Fruit fly (Drosophila melanogaster) whole organism, adult: ENCODE measurements around the gene CG3841.

Experiments
- CG14711 ChIP-seq: fragments of 200-800 bp; sonication (Bioruptor generic); optimal IDR thresholded peaks from 2 replicates; lab custom pipeline; 2018; ENCODE audit warnings: missing biosample characterization, mild to moderate bottlenecking, missing genetic modification characterization, moderate library complexity
- CG5204 ChIP-seq: fragments of 200-800 bp; sonication (Bioruptor generic); optimal IDR thresholded peaks from 2 replicates; lab custom pipeline; 2016; ENCODE audit warnings: missing biosample characterization, missing genetic modification characterization
- CG7045 ChIP-seq: fragments of 200-800 bp; sonication (Bioruptor generic); optimal IDR thresholded peaks from 2 replicates; lab custom pipeline; 2017; ENCODE audit warnings: missing biosample characterization, mild to moderate bottlenecking, missing genetic modification characterization
- Hr96 ChIP-seq: fragments of 200-800 bp; sonication (Bioruptor generic); optimal IDR thresholded peaks from 2 replicates; lab custom pipeline; 2016; ENCODE audit warnings: missing biosample characterization, missing genetic modification characterization
- ovo ChIP-seq: fragments of 200-800 bp; sonication (Bioruptor generic); optimal IDR thresholded peaks from 2 replicates; lab custom pipeline; 2016; ENCODE audit warnings: missing biosample characterization, missing genetic modification characterization
- pad ChIP-seq: fragments of 200-800 bp; sonication (Bioruptor generic); optimal IDR thresholded peaks from 3 replicates; lab custom pipeline; 2017; ENCODE audit warnings: missing biosample characterization, missing genetic modification characterization, mild to moderate bottlenecking, moderate library complexity, missing genetic modification reagents

dm6 chr2L:9557858-9558257, 31.4 kb upstream of the CG3841 start:
- TF ChIP-seq CG14711 (no peak), pad (no peak), CG5204 (GFP tag; lab: Kevin White, UChicago) (no peak), ovo (GFP tag; lab: Kevin White, UChicago) (no peak), Hr96 (GFP tag; lab: Kevin White, UChicago) (no peak), CG7045 (GFP tag; lab: Kevin White, UChicago) (no peak)
